Fruit fly (Drosophila melanogaster): ENCODE data around the gene Mnt.

Mnt gene

dm6 chrX:3730879-3731278 lies 59.3 kb downstream of the Mnt start (continued):
- TF ChIP-seq Ssrp (tag; optimal IDR thresholded peaks at IDR 0.05) (no peak), row (GFP tag; IDR thresholded peaks at IDR 0.05) (peak; percentile 63), CG10565 (GFP tag; optimal IDR thresholded peaks at IDR 0.05) (no peak), dpn (GFP tag; optimal IDR thresholded peaks at IDR 0.05) (no peak), Optix (GFP tag; IDR thresholded peaks at IDR 0.05) (no peak), amos (GFP tag; IDR thresholded peaks at IDR 0.05; ENCODE audit: partially characterized antibody) (no peak), gem (tag; optimal IDR thresholded peaks at IDR 0.05) (peak; percentile 33), CG12391 (tag; optimal IDR thresholded peaks at IDR 0.05) (peak; percentile 4), disco-r (GFP tag; optimal IDR thresholded peaks at IDR 0.05) (no peak), pnt (GFP tag; optimal IDR thresholded peaks at IDR 0.05) (no peak), CG12659 (GFP tag; optimal IDR thresholded peaks at IDR 0.05) (no peak), CG3838 (GFP tag; optimal IDR thresholded peaks at IDR 0.05) (no peak), CG30431 (GFP tag; optimal IDR thresholded peaks at IDR 0.05) (no peak), NC2β (GFP tag; optimal IDR thresholded peaks at IDR 0.05) (no peak), zen (tag; optimal IDR thresholded peaks at IDR 0.05) (no peak), CG18764 (GFP tag; optimal IDR thresholded peaks at IDR 0.05) (no peak), nom (GFP tag; optimal IDR thresholded peaks at IDR 0.05) (no peak), CHES-1-like (GFP tag; optimal IDR thresholded peaks at IDR 0.05) (no peak), prd (optimal IDR thresholded peaks at IDR 0.05) (no peak), prd (GFP tag; IDR thresholded peaks at IDR 0.05) (peak; percentile 17; the same call in 1 of the 3 replicates), Spps (tag; optimal IDR thresholded peaks at IDR 0.05) (no peak), CG10543 (GFP tag; optimal IDR thresholded peaks at IDR 0.05) (no peak), pita (GFP tag; optimal IDR thresholded peaks at IDR 0.05) (no peak), CG3407 (GFP tag; optimal IDR thresholded peaks at IDR 0.05) (no peak), vvl (GFP tag; IDR thresholded peaks at IDR 0.05) (peak; percentile 42; the same call in 1 of the 2 replicates), CG16815 (GFP tag; optimal IDR thresholded peaks at IDR 0.05) (no peak), Hr39 (optimal IDR thresholded peaks at IDR 0.05) (no peak), Dad (GFP tag; optimal IDR thresholded peaks at IDR 0.05) (no peak), run (tag; optimal IDR thresholded peaks at IDR 0.05) (no peak), CG17359 (tag; optimal IDR thresholded peaks at IDR 0.05) (no peak), salm (tag; optimal IDR thresholded peaks at IDR 0.05) (no peak), CG13296 (GFP tag; optimal IDR thresholded peaks at IDR 0.05) (no peak), CG43689 (GFP tag; IDR thresholded peaks at IDR 0.05) (no peak), en (GFP tag; optimal IDR thresholded peaks at IDR 0.05) (no peak), Ptx1 (GFP tag; IDR thresholded peaks at IDR 0.05) (peak; percentile 36; the same call in 1 of the 2 replicates), chinmo (GFP tag; IDR thresholded peaks at IDR 0.05; ENCODE audit: partially characterized antibody) (no peak), dm (GFP tag; optimal IDR thresholded peaks at IDR 0.05) (no peak), Awh (GFP tag; IDR thresholded peaks at IDR 0.05) (no peak), tx (GFP tag; optimal IDR thresholded peaks at IDR 0.05) (no peak), pros (GFP tag; optimal IDR thresholded peaks at IDR 0.05) (no peak), fd96Cb (tag; optimal IDR thresholded peaks at IDR 0.05) (no peak), crp (GFP tag; optimal IDR thresholded peaks at IDR 0.05) (no peak), gsb (GFP tag; IDR thresholded peaks at IDR 0.05) (no peak), CG18476 (GFP tag; optimal IDR thresholded peaks at IDR 0.05) (peak; percentile 56), CG1602 (GFP tag; optimal IDR thresholded peaks at IDR 0.05) (no peak), CG7786 (GFP tag; optimal IDR thresholded peaks at IDR 0.05) (no peak), TFAM (GFP tag; optimal IDR thresholded peaks at IDR 0.05) (no peak), ase (GFP tag; IDR thresholded peaks at IDR 0.05) (no peak), org-1 (GFP tag; optimal IDR thresholded peaks at IDR 0.05) (no peak), Jarid2 (GFP tag; optimal IDR thresholded peaks at IDR 0.05) (no peak), ap (GFP tag; IDR thresholded peaks at IDR 0.05) (no peak), ci (GFP tag; IDR thresholded peaks at IDR 0.05) (no peak)
